Fruit fly (Drosophila melanogaster) whole organism, embryonic: ENCODE data around the gene dah.
A peak's percentile ranks its signal among the peaks of the same experiment; 100 is the strongest.

Source experiments
- Aef1 ChIP-seq: fragments of 200-800 bp; sonication (Bioruptor generic); IDR thresholded peaks from 3 replicates; pipeline ENCODE4 v1.3.6; 2022; ENCODE audit warnings: missing biosample characterization, missing genetic modification characterization
- CG10267 ChIP-seq: fragments of 200-800 bp; sonication (Bioruptor generic); optimal IDR thresholded peaks from 2 replicates; lab custom pipeline; 2018; ENCODE audit warnings: missing biosample characterization, mild to moderate bottlenecking, missing genetic modification characterization, moderate library complexity
- CG10366 ChIP-seq: fragments of 200-800 bp; sonication (Bioruptor generic); IDR thresholded peaks from 2 replicates; pipeline ENCODE4 v1.3.6; 2022; ENCODE audit warnings: missing biosample characterization, missing genetic modification characterization
- CG12299 ChIP-seq: fragments of 200-800 bp; sonication (Bioruptor generic); optimal IDR thresholded peaks from 2 replicates; lab custom pipeline; 2018; ENCODE audit warnings: missing biosample characterization, mild to moderate bottlenecking, missing genetic modification characterization
- CG12391 ChIP-seq: fragments of 200-800 bp; sonication (Bioruptor generic); optimal IDR thresholded peaks from 3 replicates; lab custom pipeline; 2018; ENCODE audit warnings: missing biosample characterization, mild to moderate bottlenecking, missing genetic modification characterization, moderate library complexity
- CG14860 ChIP-seq: fragments of 200-800 bp; sonication (Bioruptor generic); IDR thresholded peaks from 3 replicates; pipeline ENCODE4 v1.3.6; 2022; ENCODE audit warnings: missing biosample characterization, missing genetic modification characterization; ENCODE audit not compliant: partially characterized antibody
- CG18011 ChIP-seq: fragments of 200-800 bp; sonication (Bioruptor generic); optimal IDR thresholded peaks from 2 replicates; lab custom pipeline; 2017; ENCODE audit warnings: missing biosample characterization, missing genetic modification characterization, mild to moderate bottlenecking, moderate library complexity, missing genotype
- CG31441 ChIP-seq: fragments of 200-800 bp; sonication (Bioruptor generic); IDR thresholded peaks from 2 replicates; pipeline ENCODE4 v1.3.6; 2022; ENCODE audit warnings: missing biosample characterization, missing genetic modification characterization
- CG34224 ChIP-seq: fragments of 200-800 bp; sonication (Bioruptor generic); IDR thresholded peaks from 3 replicates; pipeline ENCODE4 v1.3.6; 2022; ENCODE audit warnings: missing biosample characterization, missing genetic modification characterization; ENCODE audit not compliant: partially characterized antibody
- CG4360 ChIP-seq: fragments of 200-800 bp; sonication (Bioruptor generic); IDR thresholded peaks from 2 replicates; pipeline ENCODE4 v1.3.6; 2022; ENCODE audit warnings: missing biosample characterization, missing genetic modification characterization
- CG6254 ChIP-seq: fragments of 200-800 bp; sonication (Bioruptor generic); optimal IDR thresholded peaks from 3 replicates; lab custom pipeline; 2017; ENCODE audit warnings: mild to moderate bottlenecking, missing biosample characterization, missing genetic modification reagents, missing genetic modification characterization
- CG6654 ChIP-seq: fragments of 200-800 bp; sonication (Bioruptor generic); optimal IDR thresholded peaks from 2 replicates; lab custom pipeline; 2017; ENCODE audit warnings: missing biosample characterization, mild to moderate bottlenecking, missing genetic modification characterization
- CG7745 ChIP-seq: fragments of 200-800 bp; sonication (Bioruptor generic); optimal IDR thresholded peaks from 2 replicates; lab custom pipeline; 2018; ENCODE audit warnings: missing biosample characterization, mild to moderate bottlenecking, missing genetic modification characterization, moderate library complexity
- CG8944 ChIP-seq: fragments of 200-800 bp; sonication (Bioruptor generic); optimal IDR thresholded peaks from 3 replicates; lab custom pipeline; 2016; ENCODE audit warnings: missing biosample characterization, missing genetic modification characterization
- Doc3 ChIP-seq: fragments of 200-800 bp; sonication (Bioruptor generic); IDR thresholded peaks from 3 replicates; pipeline ENCODE4 v1.3.6; 2022; ENCODE audit warnings: missing biosample characterization, missing genetic modification characterization; ENCODE audit not compliant: partially characterized antibody
- Ets97D ChIP-seq: fragments of 200-800 bp; sonication (Bioruptor generic); optimal IDR thresholded peaks from 3 replicates; lab custom pipeline; 2016; ENCODE audit warnings: missing biosample characterization, missing genetic modification characterization
- H2.0 ChIP-seq: fragments of 200-800 bp; sonication (Bioruptor generic); IDR thresholded peaks from 2 replicates; pipeline ENCODE4 v1.3.6; 2022; ENCODE audit warnings: missing biosample characterization, missing genetic modification characterization
- HLHmδ ChIP-seq: fragments of 200-800 bp; sonication (Bioruptor generic); optimal IDR thresholded peaks from 2 replicates; lab custom pipeline; 2018; ENCODE audit warnings: missing biosample characterization, mild to moderate bottlenecking, missing genetic modification characterization, moderate library complexity
- Hr39 ChIP-seq: fragments of >200 bp; optimal IDR thresholded peaks from 2 replicates; lab custom pipeline; 2017
- Lpt ChIP-seq: fragments of >200 bp; optimal IDR thresholded peaks from 2 replicates; lab custom pipeline; 2018; ENCODE audit warnings: missing biosample characterization, missing genetic modification characterization
- Nf-YB ChIP-seq: fragments of 200-800 bp; sonication (Bioruptor generic); optimal IDR thresholded peaks from 3 replicates; lab custom pipeline; 2019; ENCODE audit warnings: missing biosample characterization, mild to moderate bottlenecking, missing genetic modification characterization, moderate library complexity
- Stat92E ChIP-seq, 3 experiments: fragments of >200 bp in 2 of 3; fragments of 200-800 bp in 1 of 3; sonication (Bioruptor generic) in 1 of 3; optimal IDR thresholded peaks; 2 replicates each; lab custom pipeline; 2017 to 2019; ENCODE audit warnings: missing biosample characterization in 3 of 3, missing genetic modification characterization in 3 of 3, mild to moderate bottlenecking in 1 of 3, moderate library complexity in 1 of 3
- Xrp1 ChIP-seq: fragments of 200-800 bp; sonication (Bioruptor generic); IDR thresholded peaks from 2 replicates; pipeline ENCODE4 v1.3.6; 2022; ENCODE audit warnings: missing biosample characterization, missing genetic modification characterization
- ab ChIP-seq: fragments of 200-800 bp; sonication (Bioruptor generic); optimal IDR thresholded peaks from 2 replicates; lab custom pipeline; 2016; ENCODE audit warnings: missing biosample characterization, missing genetic modification characterization
- al ChIP-seq: fragments of 200-800 bp; sonication (Bioruptor generic); IDR thresholded peaks from 2 replicates; pipeline ENCODE4 v1.3.6; 2022; ENCODE audit warnings: missing biosample characterization, missing genetic modification characterization
- amos ChIP-seq: fragments of 200-800 bp; sonication (Bioruptor generic); IDR thresholded peaks from 2 replicates; pipeline ENCODE4 v1.3.6; 2022; ENCODE audit warnings: missing biosample characterization, missing genetic modification characterization; ENCODE audit not compliant: partially characterized antibody
- ase ChIP-seq: fragments of 200-800 bp; sonication (Bioruptor generic); IDR thresholded peaks from 3 replicates; pipeline ENCODE4 v1.3.6; 2022; ENCODE audit warnings: missing biosample characterization, missing genetic modification characterization
- bsh ChIP-seq, 2 experiments: fragments of 200-800 bp; sonication (Bioruptor generic); optimal IDR thresholded peaks; 2 replicates each; lab custom pipeline; 2017 to 2018; ENCODE audit warnings: mild to moderate bottlenecking in 2 of 2, missing biosample characterization in 2 of 2, missing genetic modification characterization in 2 of 2, moderate library complexity in 1 of 2
- chinmo ChIP-seq: fragments of 200-800 bp; sonication (Bioruptor generic); IDR thresholded peaks from 4 replicates; pipeline ENCODE4 v1.3.6; 2022; ENCODE audit warnings: missing biosample characterization, missing genetic modification characterization; ENCODE audit not compliant: partially characterized antibody
- dmrt99B ChIP-seq: fragments of 200-800 bp; sonication (Bioruptor generic); optimal IDR thresholded peaks from 2 replicates; lab custom pipeline; 2018; ENCODE audit warnings: missing biosample characterization, mild to moderate bottlenecking, missing genetic modification characterization, moderate library complexity
- dpn ChIP-seq, 2 experiments: fragments of 200-800 bp; sonication (Bioruptor generic); optimal IDR thresholded peaks; 3 replicates each; lab custom pipeline; 2016; ENCODE audit warnings: missing biosample characterization in 2 of 2, missing genetic modification characterization in 2 of 2
- emc ChIP-seq: fragments of 200-800 bp; sonication (Bioruptor generic); optimal IDR thresholded peaks from 2 replicates; lab custom pipeline; 2016; ENCODE audit warnings: missing biosample characterization, missing genetic modification characterization
- ftz-f1 ChIP-seq: fragments of 200-800 bp; sonication (Bioruptor generic); optimal IDR thresholded peaks from 2 replicates; lab custom pipeline; 2016; ENCODE audit warnings: missing biosample characterization, missing genetic modification characterization
- gcm2 ChIP-seq: fragments of 200-800 bp; sonication (Bioruptor generic); optimal IDR thresholded peaks from 2 replicates; lab custom pipeline; 2016; ENCODE audit warnings: missing biosample characterization, missing genetic modification characterization
- hb ChIP-seq: fragments of 200-800 bp; sonication (Bioruptor generic); IDR thresholded peaks from 3 replicates; pipeline ENCODE4 v1.3.6; 2022; ENCODE audit warnings: missing biosample characterization, missing genetic modification characterization; ENCODE audit not compliant: partially characterized antibody
- kay ChIP-seq: fragments of 200-800 bp; sonication (Bioruptor generic); optimal IDR thresholded peaks from 2 replicates; lab custom pipeline; 2016; ENCODE audit warnings: missing biosample characterization, missing genetic modification characterization
- nerfin-2 ChIP-seq: fragments of 200-800 bp; sonication (Bioruptor generic); IDR thresholded peaks from 2 replicates; pipeline ENCODE4 v1.3.6; 2022; ENCODE audit warnings: missing biosample characterization, missing genetic modification characterization; ENCODE audit not compliant: partially characterized antibody
- odd ChIP-seq: fragments of 200-800 bp; sonication (Bioruptor generic); optimal IDR thresholded peaks from 2 replicates; lab custom pipeline; 2017; ENCODE audit warnings: missing biosample characterization, mild to moderate bottlenecking, missing genetic modification characterization
- onecut ChIP-seq: fragments of 200-800 bp; sonication (Bioruptor generic); IDR thresholded peaks from 2 replicates; pipeline ENCODE4 v1.3.6; 2022; ENCODE audit warnings: missing biosample characterization, missing genetic modification characterization
- pita ChIP-seq: fragments of 200-800 bp; sonication (Bioruptor generic); optimal IDR thresholded peaks from 2 replicates; lab custom pipeline; 2017; ENCODE audit warnings: missing biosample characterization, mild to moderate bottlenecking, missing genetic modification characterization
- pnt ChIP-seq: fragments of 200-800 bp; sonication (Bioruptor generic); optimal IDR thresholded peaks from 3 replicates; lab custom pipeline; 2016; ENCODE audit warnings: missing biosample characterization, missing genetic modification characterization
- ro ChIP-seq: fragments of 200-800 bp; sonication (Bioruptor generic); IDR thresholded peaks from 2 replicates; pipeline ENCODE4 v1.3.6; 2022; ENCODE audit warnings: missing biosample characterization, missing genetic modification characterization
- seq ChIP-seq: fragments of 200-800 bp; sonication (Bioruptor generic); IDR thresholded peaks from 2 replicates; pipeline ENCODE4 v1.3.6; 2022; ENCODE audit warnings: missing biosample characterization, missing genetic modification characterization
- sna ChIP-seq: fragments of 200-800 bp; sonication (Bioruptor generic); IDR thresholded peaks from 2 replicates; pipeline ENCODE4 v1.3.6; 2022; ENCODE audit warnings: missing biosample characterization, missing genetic modification characterization; ENCODE audit not compliant: partially characterized antibody
- sqz ChIP-seq: fragments of 200-800 bp; sonication (Bioruptor generic); optimal IDR thresholded peaks from 3 replicates; lab custom pipeline; 2018; ENCODE audit warnings: missing biosample characterization, mild to moderate bottlenecking, missing genetic modification characterization
- sr ChIP-seq: fragments of 200-800 bp; sonication (Bioruptor generic); IDR thresholded peaks from 3 replicates; pipeline ENCODE4 v1.3.6; 2022; ENCODE audit warnings: missing biosample characterization, missing genetic modification characterization
- tio ChIP-seq: fragments of 200-800 bp; sonication (Bioruptor generic); optimal IDR thresholded peaks from 2 replicates; lab custom pipeline; 2017; ENCODE audit warnings: missing biosample characterization, missing genetic modification characterization, inconsistent platforms
- unc-4 ChIP-seq: fragments of 200-800 bp; sonication (Bioruptor generic); IDR thresholded peaks from 2 replicates; pipeline ENCODE4 v1.3.6; 2022; ENCODE audit warnings: missing biosample characterization, missing genetic modification characterization; ENCODE audit not compliant: partially characterized antibody

The dah gene

DNA sequence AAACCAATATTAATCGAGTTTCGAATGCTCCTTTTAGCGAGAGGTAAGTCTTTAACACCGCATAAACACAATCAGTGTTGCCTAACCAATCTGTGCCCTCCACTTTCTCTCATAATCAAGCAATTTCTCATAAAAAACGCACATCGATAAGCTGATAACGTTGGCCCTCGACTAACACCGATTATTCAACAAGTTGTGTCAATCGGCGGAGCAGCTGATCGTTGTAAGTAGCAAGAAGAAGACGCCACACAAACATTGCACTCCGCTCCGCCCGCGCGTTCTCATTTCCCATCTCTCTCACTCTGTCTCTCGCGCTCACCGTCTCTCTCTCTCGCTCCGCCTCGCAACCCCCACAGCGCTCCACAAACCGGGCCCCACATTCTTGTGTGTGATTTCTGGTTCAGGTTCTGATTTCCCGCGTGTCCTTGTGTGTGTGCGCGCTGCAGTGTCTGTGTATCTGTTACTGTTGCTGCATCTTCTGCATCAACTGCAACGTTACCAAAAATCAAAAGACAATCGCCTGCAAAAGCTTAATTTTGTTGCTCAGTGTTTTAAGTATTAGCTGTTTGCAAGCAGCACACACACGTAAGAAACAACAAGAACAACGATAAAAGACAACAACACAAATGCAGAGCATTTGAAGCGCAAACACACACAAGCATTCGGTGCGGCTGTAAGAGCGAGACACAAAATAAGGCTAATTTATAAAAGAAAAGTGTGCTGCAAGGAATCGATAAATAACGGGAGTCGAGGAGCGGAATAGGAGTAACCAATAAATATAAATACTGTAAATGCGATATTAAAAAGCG is 5.1 kb downstream of the dah start, which contains the start of the genes CG9114 and HDAC6 (continued):
- no peak for TF ChIP-seq H2.0 (GFP tag; lab: Robert Waterston, UW)
- no peak for TF ChIP-seq CG6654 (GFP tag; lab: Kevin White, UChicago)
- TF ChIP-seq chinmo = peak; percentile 97
- peak; percentile 91 for TF ChIP-seq unc-4 (GFP tag; lab: Robert Waterston, UW)
- peak; percentile 93 for TF ChIP-seq sna
- no peak for TF ChIP-seq kay (GFP tag; lab: Kevin White, UChicago)
- TF ChIP-seq HLHmδ (GFP tag; lab: Kevin White, UChicago) = peak; percentile 7
- peak; percentile 74 for TF ChIP-seq amos
- TF ChIP-seq CG18011 = no peak
- no peak for TF ChIP-seq emc (GFP tag; lab: Kevin White, UChicago)
- TF ChIP-seq CG10267 (tag; lab: Kevin White, UChicago) = no peak
- TF ChIP-seq seq (GFP tag; lab: Robert Waterston, UW) = no peak
- no peak for TF ChIP-seq sqz (GFP tag; lab: Kevin White, UChicago)
- peak; percentile 56; the same call in 2 of the 3 replicates for TF ChIP-seq Aef1 (GFP tag; lab: Robert Waterston, UW)
- peak; percentile 59 for TF ChIP-seq ftz-f1
- TF ChIP-seq Hr39 = no peak
- peak; percentile 89; the same call in 2 of the 3 replicates for TF ChIP-seq CG34224
- TF ChIP-seq CG12391 (tag; lab: Kevin White, UChicago) = no peak
- no peak for TF ChIP-seq CG6254 (GFP tag; lab: Kevin White, UChicago)
- TF ChIP-seq ase (GFP tag; lab: Robert Waterston, UW) = 0 out of 3 replicates have a peak, but pooled peaks have one; percentile 6
- TF ChIP-seq al (GFP tag; lab: Robert Waterston, UW) = no peak
- TF ChIP-seq sr (GFP tag; lab: Robert Waterston, UW) = peak; percentile 81
- no peak for TF ChIP-seq Stat92E (GFP tag; optimal IDR thresholded peaks at IDR 0.05; lab: Kevin White, UChicago)
- TF ChIP-seq CG8944 (GFP tag; lab: Kevin White, UChicago) = no peak
- peak; percentile 89 for TF ChIP-seq CG14860
- TF ChIP-seq CG10366 (GFP tag; lab: Robert Waterston, UW) = no peak
- peak in 1 of 2 experiments; percentile 3 for TF ChIP-seq bsh (GFP tag; optimal IDR thresholded peaks at IDR 0.05; lab: Kevin White, UChicago)
- peak; percentile 86 for TF ChIP-seq hb (GFP tag; lab: Robert Waterston, UW)
- no peak; the same call in 1 of the 2 replicates for TF ChIP-seq onecut
- peak; percentile 6 for TF ChIP-seq Ets97D (GFP tag; lab: Kevin White, UChicago)
- no peak for TF ChIP-seq Nf-YB (GFP tag; lab: Kevin White, UChicago)
- peak; percentile 89 for TF ChIP-seq Doc3 (GFP tag; lab: Robert Waterston, UW)
- TF ChIP-seq pnt = no peak
- no peak for TF ChIP-seq odd (GFP tag; lab: Kevin White, UChicago)
- no peak for TF ChIP-seq dmrt99B (tag; lab: Kevin White, UChicago)
- TF ChIP-seq CG31441 = 0 out of 2 replicates have a peak, but pooled peaks have one; percentile 13
- peak; percentile 57 for TF ChIP-seq CG4360
- TF ChIP-seq CG12299 (tag; lab: Kevin White, UChicago) = no peak
- no peak for TF ChIP-seq ab (GFP tag; lab: Kevin White, UChicago)
- no peak for TF ChIP-seq Xrp1 (GFP tag; lab: Robert Waterston, UW)
- no peak for TF ChIP-seq dpn (GFP tag; optimal IDR thresholded peaks at IDR 0.05; lab: Kevin White, UChicago)
- no peak for TF ChIP-seq ro (GFP tag; lab: Robert Waterston, UW)
- TF ChIP-seq tio (GFP tag; lab: Kevin White, UChicago) = no peak
- no peak for TF ChIP-seq pita
- no peak for TF ChIP-seq gcm2
- TF ChIP-seq nerfin-2 (GFP tag; lab: Robert Waterston, UW) = peak; percentile 92
- no peak for TF ChIP-seq CG7745
- no peak for TF ChIP-seq Lpt (GFP tag; lab: Kevin White, UChicago)
